Fruit fly (Drosophila melanogaster) whole organism: ENCODE results near the gene CG5612.

Experiments used
- CG8478 ChIP-seq: fragments of >200 bp; optimal IDR thresholded peaks from 2 replicates; lab custom pipeline; 2018; ENCODE audit warnings: inconsistent platforms
- EcR ChIP-seq, 2 experiments: fragments of >200 bp; optimal IDR thresholded peaks; 2 replicates each; lab custom pipeline; 2017; ENCODE audit warnings: missing biosample characterization in 2 of 2, missing genetic modification characterization in 2 of 2, missing genetic modification reagents in 2 of 2
- pan ChIP-seq: fragments of >200 bp; optimal IDR thresholded peaks from 2 replicates; lab custom pipeline; 2017
- psq ChIP-seq: fragments of >200 bp; optimal IDR thresholded peaks from 2 replicates; lab custom pipeline; 2017

- TF ChIP-seq EcR (GFP tag; optimal IDR thresholded peaks at IDR 0.05; lab: Kevin White, UChicago) (no peak), CG8478 (lab: Kevin White, UChicago) (no peak), psq (lab: Kevin White, UChicago) (no peak), pan (no peak)
Measured at dm6 chr3R:27610622-27611021, 15.2 kb downstream of the CG5612 start.
